Worm (Caenorhabditis elegans) whole organism, L2 larva: ENCODE measurements around the gene Y49F6B.2.
A peak's percentile ranks its signal among the peaks of the same experiment; 100 is the strongest.

Experiments used
- C34F6.9 ChIP-seq: fragments of 150-350 bp; optimal IDR thresholded peaks from 2 replicates; lab custom pipeline; 2014; ENCODE audit warnings: missing biosample characterization, missing genetic modification characterization
- F13H6.1 ChIP-seq: sonication (generic microtip); optimal IDR thresholded peaks from 2 replicates; lab custom pipeline; 2016; ENCODE audit warnings: missing genetic modification characterization, missing compliant biosample characterization
- R02D3.7 ChIP-seq: fragments of 150-350 bp; optimal IDR thresholded peaks from 2 replicates; lab custom pipeline; 2014; ENCODE audit warnings: missing biosample characterization, missing genetic modification characterization
- Y55F3AM.14 ChIP-seq: fragments of 200-800 bp; sonication (Bioruptor generic); optimal IDR thresholded peaks from 2 replicates; lab custom pipeline; 2018; ENCODE audit warnings: mild to moderate bottlenecking, missing genetic modification characterization, missing compliant biosample characterization
- ZK546.5 ChIP-seq: sonication (generic microtip); optimal IDR thresholded peaks from 2 replicates; lab custom pipeline; 2017; ENCODE audit warnings: missing biosample characterization, missing genetic modification characterization
- alr-1 ChIP-seq: fragments of 150-350 bp; optimal IDR thresholded peaks from 2 replicates; lab custom pipeline; 2014; ENCODE audit warnings: missing biosample characterization, missing genetic modification characterization
- aly-2 ChIP-seq: fragments of 150-350 bp; optimal IDR thresholded peaks from 2 replicates; lab custom pipeline; 2014; ENCODE audit warnings: missing biosample characterization, missing genetic modification characterization
- ama-1 ChIP-seq: fragments of 150-350 bp; optimal IDR thresholded peaks from 2 replicates; lab custom pipeline; 2018; ENCODE audit warnings: inconsistent platforms
- blmp-1 ChIP-seq: sonication (generic microtip); optimal IDR thresholded peaks from 2 replicates; lab custom pipeline; 2017; ENCODE audit warnings: missing genetic modification characterization, mild to moderate bottlenecking, missing compliant biosample characterization, antibody characterized with exemption, moderate library complexity; ENCODE audit not compliant: insufficient read depth
- ceh-16 ChIP-seq: fragments of 150-350 bp; optimal IDR thresholded peaks from 2 replicates; lab custom pipeline; 2014; ENCODE audit warnings: missing biosample characterization, missing genetic modification characterization
- ceh-82 ChIP-seq: fragments of 150-350 bp; optimal IDR thresholded peaks from 2 replicates; lab custom pipeline; 2014; ENCODE audit warnings: missing biosample characterization, missing genetic modification characterization
- crh-2 ChIP-seq: sonication (generic microtip); optimal IDR thresholded peaks from 2 replicates; lab custom pipeline; 2017; ENCODE audit warnings: missing biosample characterization, missing genetic modification characterization
- egl-27 ChIP-seq: sonication (generic microtip); optimal IDR thresholded peaks from 3 replicates; lab custom pipeline; 2017; ENCODE audit warnings: missing biosample characterization, missing genetic modification reagents, missing genetic modification characterization
- elt-1 ChIP-seq: fragments of 150-350 bp; optimal IDR thresholded peaks from 2 replicates; lab custom pipeline; 2014; ENCODE audit warnings: missing biosample characterization, missing genetic modification characterization
- fos-1 ChIP-seq: fragments of 150-350 bp; optimal IDR thresholded peaks from 2 replicates; lab custom pipeline; 2014; ENCODE audit warnings: missing biosample characterization, missing genetic modification characterization
- gmeb-1 ChIP-seq: fragments of 150-350 bp; optimal IDR thresholded peaks from 2 replicates; lab custom pipeline; 2014; ENCODE audit warnings: missing biosample characterization, missing genetic modification characterization
- lin-11 ChIP-seq: fragments of 150-350 bp; sonication (generic microtip); optimal IDR thresholded peaks from 2 replicates; lab custom pipeline; 2014; ENCODE audit warnings: missing biosample characterization, missing genetic modification characterization, inconsistent platforms, mixed read lengths
- lin-13 ChIP-seq: fragments of 150-350 bp; optimal IDR thresholded peaks from 2 replicates; lab custom pipeline; 2014; ENCODE audit warnings: missing biosample characterization, missing genetic modification reagents, missing genetic modification characterization
- lin-39 ChIP-seq: fragments of 150-350 bp; optimal IDR thresholded peaks from 2 replicates; lab custom pipeline; 2014; ENCODE audit warnings: missing biosample characterization, missing genetic modification reagents, missing genetic modification characterization
- lsy-2 ChIP-seq, 2 experiments: fragments of 150-350 bp in 1 of 2; sonication (generic microtip) in 1 of 2; optimal IDR thresholded peaks; 2 replicates each; lab custom pipeline; 2014 to 2017; ENCODE audit warnings: missing biosample characterization in 2 of 2, missing genetic modification characterization in 2 of 2
- mab-5 ChIP-seq: fragments of 150-350 bp; optimal IDR thresholded peaks from 2 replicates; lab custom pipeline; 2014; ENCODE audit warnings: missing biosample characterization, missing genetic modification characterization
- mbf-1 ChIP-seq: sonication (generic microtip); optimal IDR thresholded peaks from 2 replicates; lab custom pipeline; 2017; ENCODE audit warnings: missing biosample characterization, missing genetic modification characterization
- mdl-1 ChIP-seq, 2 experiments: fragments of 150-350 bp in 1 of 2; sonication (generic microtip) in 1 of 2; optimal IDR thresholded peaks; 2 replicates each; lab custom pipeline; 2017; ENCODE audit warnings: missing biosample characterization in 2 of 2, missing genetic modification characterization in 2 of 2
- nhr-11 ChIP-seq: fragments of 150-350 bp; optimal IDR thresholded peaks from 2 replicates; lab custom pipeline; 2014; ENCODE audit warnings: missing biosample characterization, missing genetic modification characterization
- nhr-12 ChIP-seq: fragments of 150-350 bp; optimal IDR thresholded peaks from 2 replicates; lab custom pipeline; 2014; ENCODE audit warnings: missing biosample characterization, missing genetic modification characterization
- nhr-129 ChIP-seq: fragments of 150-350 bp; optimal IDR thresholded peaks from 2 replicates; lab custom pipeline; 2014; ENCODE audit warnings: missing biosample characterization, missing genetic modification characterization
- nhr-21 ChIP-seq: fragments of 150-350 bp; optimal IDR thresholded peaks from 2 replicates; lab custom pipeline; 2014; ENCODE audit warnings: missing biosample characterization, missing genetic modification characterization
- nhr-23 ChIP-seq: fragments of 150-350 bp; optimal IDR thresholded peaks from 2 replicates; lab custom pipeline; 2014; ENCODE audit warnings: missing biosample characterization, missing genetic modification reagents, missing genetic modification characterization
- nhr-237 ChIP-seq: fragments of 150-350 bp; optimal IDR thresholded peaks from 2 replicates; lab custom pipeline; 2014; ENCODE audit warnings: missing biosample characterization, missing genetic modification characterization
- nhr-25 ChIP-seq: fragments of 150-350 bp; sonication (generic microtip); optimal IDR thresholded peaks from 3 replicates; lab custom pipeline; 2014; ENCODE audit warnings: missing biosample characterization, missing genetic modification characterization
- nhr-6 ChIP-seq: fragments of 150-350 bp; optimal IDR thresholded peaks from 2 replicates; lab custom pipeline; 2014; ENCODE audit warnings: missing biosample characterization, missing genetic modification characterization
- nhr-77 ChIP-seq: fragments of 150-350 bp; optimal IDR thresholded peaks from 2 replicates; lab custom pipeline; 2014; ENCODE audit warnings: missing biosample characterization, missing genetic modification characterization
- peb-1 ChIP-seq: fragments of 150-350 bp; optimal IDR thresholded peaks from 2 replicates; lab custom pipeline; 2014; ENCODE audit warnings: missing biosample characterization, missing genetic modification characterization
- sem-4 ChIP-seq: fragments of 150-350 bp; optimal IDR thresholded peaks from 2 replicates; lab custom pipeline; 2014; ENCODE audit warnings: missing biosample characterization, missing genetic modification reagents, missing genetic modification characterization
- skn-1 ChIP-seq: sonication (generic microtip); optimal IDR thresholded peaks from 2 replicates; lab custom pipeline; 2017; ENCODE audit warnings: missing biosample characterization, missing genetic modification characterization
- sma-3 ChIP-seq: sonication (generic microtip); optimal IDR thresholded peaks from 2 replicates; lab custom pipeline; 2016; ENCODE audit warnings: missing genetic modification reagents, missing genetic modification characterization, missing compliant biosample characterization
- sma-9 ChIP-seq, 2 experiments: fragments of 150-350 bp in 1 of 2; sonication (generic microtip) in 1 of 2; optimal IDR thresholded peaks; 2 replicates each; lab custom pipeline; 2014 to 2016; ENCODE audit warnings: missing genetic modification characterization in 2 of 2, mild to moderate bottlenecking in 1 of 2, missing biosample characterization in 1 of 2, missing compliant biosample characterization in 1 of 2, missing genetic modification reagents in 1 of 2, moderate library complexity in 1 of 2
- snpc-4 ChIP-seq: fragments of 150-350 bp; optimal IDR thresholded peaks from 2 replicates; lab custom pipeline; 2014; ENCODE audit warnings: missing biosample characterization, missing genetic modification characterization
- unc-39 ChIP-seq: fragments of 150-350 bp; optimal IDR thresholded peaks from 2 replicates; lab custom pipeline; 2014; ENCODE audit warnings: missing biosample characterization, missing genetic modification characterization
- unc-55 ChIP-seq: fragments of 150-350 bp; sonication (generic microtip); optimal IDR thresholded peaks from 3 replicates; lab custom pipeline; 2014; ENCODE audit warnings: missing biosample characterization, missing genetic modification reagents, missing genetic modification characterization
- unc-62 ChIP-seq: fragments of 150-350 bp; optimal IDR thresholded peaks from 2 replicates; lab custom pipeline; 2014; ENCODE audit warnings: missing biosample characterization, missing genetic modification reagents, missing genetic modification characterization
- zag-1 ChIP-seq: fragments of 150-350 bp; optimal IDR thresholded peaks from 2 replicates; lab custom pipeline; 2014; ENCODE audit warnings: missing biosample characterization, missing genetic modification characterization
- ztf-1 ChIP-seq: fragments of 200-800 bp; sonication (Bioruptor generic); conservative IDR thresholded peaks from 2 replicates; pipeline ENCODE4 v1.3.6; 2022; ENCODE audit warnings: missing genetic modification characterization, missing compliant biosample characterization
- ztf-11 ChIP-seq: sonication (generic microtip); optimal IDR thresholded peaks from 2 replicates; lab custom pipeline; 2017; ENCODE audit warnings: missing biosample characterization, missing genetic modification characterization
- ztf-4 ChIP-seq: fragments of 150-350 bp; optimal IDR thresholded peaks from 2 replicates; lab custom pipeline; 2014; ENCODE audit warnings: missing biosample characterization, missing genetic modification characterization

Y49F6B.2 gene

DNA sequence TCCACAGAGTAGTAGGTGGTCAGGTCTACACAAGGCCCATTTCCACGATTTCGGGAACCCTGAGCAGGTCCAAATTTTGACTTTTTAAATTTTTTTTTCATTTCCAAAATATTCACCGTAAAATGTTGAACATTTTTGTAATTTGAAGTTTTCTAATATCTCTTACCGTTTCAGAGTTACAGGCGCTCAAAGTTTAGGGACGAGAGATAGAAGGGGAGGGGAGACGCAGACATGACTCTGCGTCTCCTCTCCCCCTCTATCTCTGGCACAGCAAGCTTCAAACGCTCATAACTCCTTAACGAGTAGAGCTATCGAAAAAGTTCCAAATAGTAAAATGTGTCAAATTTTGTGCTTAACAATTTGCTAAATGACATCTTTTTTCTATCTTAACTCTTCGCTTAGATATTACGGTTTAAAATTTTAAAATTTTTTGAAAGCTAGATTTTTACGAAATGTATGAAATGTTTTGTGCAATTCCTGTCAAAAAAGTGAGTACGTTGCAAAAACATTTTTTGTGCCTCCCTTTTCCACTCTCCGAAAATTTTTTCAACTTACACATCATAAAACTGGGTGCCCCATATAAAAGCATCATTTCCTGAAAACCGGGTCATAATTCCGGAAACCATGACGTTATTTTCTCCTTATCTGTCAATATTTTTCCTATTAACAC is 12.8 kb downstream of the Y49F6B.2 start, which contains the start of the genes Y49F6B.14 and clec-125:
TSS of gene Y49F6B.14 (minus strand) at position 101 of the 670 bp plus-strand sequence.
TSS of gene clec-125 (plus strand) at position 620 of the 670 bp plus-strand sequence.
- TF ChIP-seq ZK546.5 (tag; lab: Kevin White, UChicago) (no peak), sem-4 (tag; lab: Kevin White, UChicago) (no peak), peb-1 (tag; lab: Kevin White, UChicago) (no peak), lin-39 (no peak), lsy-2 (tag; optimal IDR thresholded peaks at IDR 0.05; lab: Kevin White, UChicago) (no peak), crh-2 (no peak), nhr-25 (tag; lab: Kevin White, UChicago) (no peak), fos-1 (tag; lab: Kevin White, UChicago) (no peak), sma-9 (GFP tag; optimal IDR thresholded peaks at IDR 0.05; lab: Kevin White, UChicago) (no peak), sma-9 (tag; optimal IDR thresholded peaks at IDR 0.05; lab: Kevin White, UChicago) (no peak), ztf-11 (tag; lab: Kevin White, UChicago) (no peak), nhr-77 (tag; lab: Kevin White, UChicago) (no peak), unc-62 (no peak), skn-1 (no peak), unc-39 (no peak), ceh-16 (tag; lab: Kevin White, UChicago) (no peak)

DNA sequence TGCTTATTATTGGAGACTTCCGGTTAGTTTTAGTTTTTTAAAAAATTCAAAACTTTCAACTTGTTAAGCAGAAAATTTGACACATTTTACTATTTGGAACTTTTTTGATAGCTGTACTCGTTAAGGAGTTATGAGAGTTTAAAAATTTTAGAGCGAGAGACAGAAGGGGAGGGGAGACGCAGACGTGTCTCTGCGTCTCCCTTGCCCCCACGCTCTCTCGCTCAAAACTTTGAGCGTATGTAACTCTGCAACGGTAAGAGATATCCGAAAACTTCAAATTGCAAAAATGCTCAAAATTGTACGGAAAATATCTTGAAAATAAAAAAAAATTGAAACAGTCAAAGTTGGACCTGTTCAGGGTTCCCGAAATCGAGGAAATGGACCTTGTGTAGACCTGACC is 13.4 kb downstream of the Y49F6B.2 start:
- TF ChIP-seq nhr-23 (tag; lab: Kevin White, UChicago) (no peak), snpc-4 (tag; lab: Kevin White, UChicago) (no peak), ztf-11 (tag; lab: Kevin White, UChicago) (no peak), ztf-1 (no peak), ceh-16 (tag; lab: Kevin White, UChicago) (no peak), C34F6.9 (tag; lab: Kevin White, UChicago) (no peak), elt-1 (no peak), crh-2 (no peak), unc-62 (no peak), Y55F3AM.14 (no peak), lin-39 (no peak), sma-9 (GFP tag; optimal IDR thresholded peaks at IDR 0.05; lab: Kevin White, UChicago) (no peak), sma-9 (tag; optimal IDR thresholded peaks at IDR 0.05; lab: Kevin White, UChicago) (no peak), nhr-6 (tag; lab: Kevin White, UChicago) (no peak), sma-3 (GFP tag; lab: Kevin White, UChicago) (no peak), R02D3.7 (tag; lab: Kevin White, UChicago) (no peak), aly-2 (no peak), sem-4 (tag; lab: Kevin White, UChicago) (no peak), lin-11 (tag; lab: Kevin White, UChicago) (no peak), nhr-129 (tag; lab: Kevin White, UChicago) (no peak)

DNA sequence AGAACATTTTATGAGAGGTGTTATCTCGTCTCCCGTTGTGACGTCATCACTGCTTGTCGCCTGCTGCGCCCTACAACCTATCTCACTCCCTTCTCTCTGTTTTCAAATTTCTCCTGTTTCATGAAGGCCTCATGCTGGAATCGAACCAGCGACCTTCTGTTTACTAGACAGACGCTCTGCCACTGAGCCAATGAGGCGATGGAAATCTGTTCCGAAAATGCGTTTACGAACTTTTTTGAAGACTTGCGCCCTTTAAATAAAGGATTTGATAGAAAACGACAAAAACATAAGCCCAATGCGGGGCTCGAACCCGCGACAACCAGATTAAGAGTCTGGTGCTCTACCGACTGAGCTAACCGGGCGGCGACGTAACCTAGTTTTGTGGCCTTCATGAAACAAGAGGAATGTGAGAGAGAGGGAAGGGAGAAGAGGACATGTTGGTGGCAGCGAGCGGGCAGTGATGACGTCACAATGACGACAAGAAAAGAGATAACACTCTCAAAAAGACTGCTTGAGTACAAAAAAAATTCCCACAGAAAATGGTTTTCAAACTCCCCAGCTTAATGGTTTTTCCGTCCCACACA is 16.3 kb downstream of the Y49F6B.2 start, which contains the start of gene clec-126:
TSS of gene clec-126 (plus strand) at position 534 of the 584 bp plus-strand sequence.
- no peak for TF ChIP-seq lin-39
- TF ChIP-seq nhr-77 (tag; lab: Kevin White, UChicago) = no peak
- TF ChIP-seq ztf-1 = no peak
- no peak for TF ChIP-seq ztf-11 (tag; lab: Kevin White, UChicago)
- TF ChIP-seq nhr-129 (tag; lab: Kevin White, UChicago) = peak; percentile 86
- TF ChIP-seq mbf-1 (tag; lab: Kevin White, UChicago) = no peak
- peak; percentile 15 for TF ChIP-seq zag-1 (tag; lab: Kevin White, UChicago)
- TF ChIP-seq aly-2 = no peak
- TF ChIP-seq nhr-25 (tag; lab: Kevin White, UChicago) = peak; percentile 12
- peak; percentile 2 for TF ChIP-seq ceh-16 (tag; lab: Kevin White, UChicago)
- TF ChIP-seq C34F6.9 (tag; lab: Kevin White, UChicago) = peak; percentile 71
- TF ChIP-seq ztf-4 = peak; percentile 21
- TF ChIP-seq ama-1 = no peak
- TF ChIP-seq lin-11 (tag; lab: Kevin White, UChicago) = no peak
- no peak for TF ChIP-seq ceh-82
- TF ChIP-seq lin-13 (GFP tag; lab: Kevin White, UChicago) = peak; percentile 81
- TF ChIP-seq crh-2 = peak; percentile 81
- peak; percentile 32 for TF ChIP-seq snpc-4 (tag; lab: Kevin White, UChicago)
- peak; percentile 21 to 84 for TF ChIP-seq lsy-2 (tag; optimal IDR thresholded peaks at IDR 0.05; lab: Kevin White, UChicago)
- TF ChIP-seq nhr-21 (tag; lab: Kevin White, UChicago) = peak; percentile 80
- no peak for TF ChIP-seq skn-1
- TF ChIP-seq ZK546.5 (tag; lab: Kevin White, UChicago) = no peak
- peak; percentile 72 for TF ChIP-seq gmeb-1 (tag; lab: Kevin White, UChicago)
- TF ChIP-seq alr-1 (tag; lab: Kevin White, UChicago) = no peak
- TF ChIP-seq unc-55 (GFP tag; lab: Kevin White, UChicago) = peak; percentile 44
- peak; percentile 41 for TF ChIP-seq mab-5
- TF ChIP-seq nhr-237 (tag; lab: Kevin White, UChicago) = no peak
- peak; percentile 48 for TF ChIP-seq egl-27 (tag; lab: Kevin White, UChicago)
- no peak for TF ChIP-seq mdl-1 (tag; optimal IDR thresholded peaks at IDR 0.05; lab: Kevin White, UChicago)
- no peak for TF ChIP-seq nhr-23 (tag; lab: Kevin White, UChicago)
- TF ChIP-seq F13H6.1 = peak; percentile 66
- TF ChIP-seq unc-62 = no peak
- TF ChIP-seq blmp-1 (tag; lab: Kevin White, UChicago) = no peak
- TF ChIP-seq nhr-12 (tag; lab: Kevin White, UChicago) = no peak
- peak; percentile 77 for TF ChIP-seq fos-1 (tag; lab: Kevin White, UChicago)
- TF ChIP-seq nhr-11 (tag; lab: Kevin White, UChicago) = peak; percentile 54
